Worm (Caenorhabditis elegans) whole organism, late embryonic: Measurements from ENCODE around the gene wrm-1.

ENCODE experiments used
- ama-1 ChIP-seq: fragments of 150-350 bp; optimal IDR thresholded peaks from 2 replicates; lab custom pipeline; 2014
- ceh-18 ChIP-seq: sonication (generic microtip); optimal IDR thresholded peaks from 2 replicates; lab custom pipeline; 2016; ENCODE audit warnings: missing genetic modification characterization, missing compliant biosample characterization
- ceh-9 ChIP-seq: sonication (generic microtip); optimal IDR thresholded peaks from 2 replicates; lab custom pipeline; 2016; ENCODE audit warnings: mild to moderate bottlenecking, missing genetic modification characterization, inconsistent platforms, missing compliant biosample characterization
- fkh-10 ChIP-seq: fragments of 150-350 bp; optimal IDR thresholded peaks from 2 replicates; lab custom pipeline; 2014; ENCODE audit warnings: missing biosample characterization, missing genetic modification reagents, missing genetic modification characterization
- lin-11 ChIP-seq: fragments of 200-800 bp; sonication (Bioruptor generic); optimal IDR thresholded peaks from 2 replicates; lab custom pipeline; 2018; ENCODE audit warnings: mild to moderate bottlenecking, missing genetic modification characterization, missing compliant biosample characterization
- nfya-1 ChIP-seq: sonication (generic microtip); optimal IDR thresholded peaks from 2 replicates; lab custom pipeline; 2017; ENCODE audit warnings: missing genetic modification characterization, mild to moderate bottlenecking, missing compliant biosample characterization, antibody characterized with exemption, moderate library complexity
- nhr-11 ChIP-seq: fragments of 150-350 bp; optimal IDR thresholded peaks from 2 replicates; lab custom pipeline; 2014; ENCODE audit warnings: missing biosample characterization, missing genetic modification characterization
- pha-4 ChIP-seq: fragments of 150-350 bp; optimal IDR thresholded peaks from 2 replicates; lab custom pipeline; 2018; ENCODE audit warnings: missing biosample characterization, missing genetic modification reagents, missing genetic modification characterization
- pqm-1 ChIP-seq: sonication (generic microtip); optimal IDR thresholded peaks from 2 replicates; lab custom pipeline; 2016; ENCODE audit warnings: missing genetic modification characterization, missing compliant biosample characterization
- sox-4 ChIP-seq: sonication (generic microtip); optimal IDR thresholded peaks from 2 replicates; lab custom pipeline; 2017; ENCODE audit warnings: mild to moderate bottlenecking, missing genetic modification characterization, inconsistent platforms, missing compliant biosample characterization
- ttx-3 ChIP-seq: sonication (generic microtip); optimal IDR thresholded peaks from 2 replicates; lab custom pipeline; 2016; ENCODE audit warnings: missing genetic modification reagents, missing genetic modification characterization, missing compliant biosample characterization
- unc-42 ChIP-seq: sonication (generic microtip); optimal IDR thresholded peaks from 2 replicates; lab custom pipeline; 2016; ENCODE audit warnings: missing genotype, missing genetic modification characterization, missing compliant biosample characterization

DNA sequence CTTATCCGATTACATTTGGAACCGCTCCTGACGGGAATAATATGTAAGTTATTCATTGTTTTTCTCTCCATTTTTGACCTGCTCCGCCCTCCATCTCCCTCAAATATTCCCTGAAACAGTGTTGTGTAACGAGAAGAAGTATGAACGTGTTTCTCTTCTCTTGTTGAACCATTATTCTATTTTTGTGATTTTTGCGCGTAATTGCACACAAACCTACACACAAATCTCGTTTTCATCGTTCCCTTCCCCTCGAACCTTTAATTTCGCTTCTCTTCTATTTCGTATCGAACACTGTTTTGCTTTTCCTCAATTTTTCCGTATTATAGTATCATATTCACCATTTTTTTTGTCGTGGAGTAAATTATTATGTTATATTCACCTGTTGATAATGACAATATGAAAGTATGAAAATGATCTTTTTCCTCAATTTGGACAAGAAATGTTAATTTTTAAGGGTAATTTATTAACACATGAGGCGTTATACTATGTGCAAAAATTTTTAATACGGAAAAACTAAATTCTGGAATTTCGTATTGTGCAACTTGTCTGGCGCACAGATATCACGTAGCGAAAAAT, 5.4 kb upstream of the wrm-1 start:
- TF ChIP-seq ama-1 (lab: Kevin White, UChicago) (no peak), unc-42 (no peak), ceh-18 (no peak), ttx-3 (tag; lab: Kevin White, UChicago) (no peak), nhr-11 (tag; lab: Kevin White, UChicago) (no peak), sox-4 (tag; lab: Kevin White, UChicago) (no peak), ceh-9 (tag; lab: Kevin White, UChicago) (no peak), pha-4 (tag; lab: Kevin White, UChicago) (no peak), lin-11 (tag; lab: Kevin White, UChicago) (no peak), fkh-10 (GFP tag; lab: Kevin White, UChicago) (no peak), pqm-1 (no peak), nfya-1 (no peak)
